Worm (Caenorhabditis elegans): ENCODE results near the gene pfd-5.

ce11 chrIII:7180613-7181012 is 18.1 kb downstream of the pfd-5 start, which contains the start of gene ndab-2:
- TF ChIP-seq W03F9.2 (tag; optimal IDR thresholded peaks at IDR 0.05) (no peak), him-1 (tag; optimal IDR thresholded peaks at IDR 0.05) (no peak)

All from whole organism, L4/young adult.